In the genomic region with DNA sequence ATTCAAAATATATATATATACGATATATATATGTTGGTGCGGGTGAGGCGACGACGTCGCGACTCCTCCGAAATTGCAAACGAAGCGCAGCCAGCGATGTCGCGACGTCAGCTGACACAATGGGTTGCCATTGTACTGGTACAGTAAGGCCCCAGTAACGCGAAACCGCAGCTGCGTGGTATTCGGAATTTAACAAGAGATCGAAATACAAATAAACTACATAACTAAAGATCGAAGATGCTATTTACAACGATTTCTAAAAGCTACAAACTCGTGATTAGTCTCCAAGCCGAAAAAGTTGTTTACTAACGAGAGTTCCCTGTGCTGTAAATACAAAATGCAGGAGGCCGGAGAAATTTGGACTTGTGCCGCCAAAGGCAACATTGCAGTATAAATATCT, we compare ENCODE assay signal across 1 fruit fly cellular context.
A peak's percentile ranks its signal among the peaks of the same experiment; 100 is the strongest.
TF ChIP-seq lines count a peak whose summit lies in the region.

No protein-coding gene starts in this region.

TF ChIP-seq in whole organism, embryonic, 481 proteins besides CTCF, POLR2A, EP300 and RAD21 (continued from another document):
- peak; percentile 82 for TF ChIP-seq CG12219 (GFP tag; optimal IDR thresholded peaks at IDR 0.05; lab: Kevin White, UChicago)
